Worm (Caenorhabditis elegans) whole organism, late embryonic: ENCODE results near the gene F59B10.2.

Experiments used
- C08G9.2 ChIP-seq: sonication (generic microtip); optimal IDR thresholded peaks from 2 replicates; lab custom pipeline; 2016; ENCODE audit warnings: mild to moderate bottlenecking, missing genetic modification characterization, moderate library complexity, missing compliant biosample characterization
- C38D4.7 ChIP-seq: fragments of 200-800 bp; sonication (Bioruptor generic); optimal IDR thresholded peaks from 2 replicates; lab custom pipeline; 2018; ENCODE audit warnings: mild to moderate bottlenecking, missing genetic modification characterization, moderate library complexity, missing compliant biosample characterization
- F13H6.1 ChIP-seq: sonication (generic microtip); optimal IDR thresholded peaks from 2 replicates; lab custom pipeline; 2016; ENCODE audit warnings: missing genetic modification characterization, missing compliant biosample characterization
- ahr-1 ChIP-seq: sonication (generic microtip); optimal IDR thresholded peaks from 2 replicates; lab custom pipeline; 2016; ENCODE audit warnings: missing genetic modification characterization, missing compliant biosample characterization
- ceh-14 ChIP-seq: sonication (generic microtip); optimal IDR thresholded peaks from 2 replicates; lab custom pipeline; 2016; ENCODE audit warnings: missing genotype, missing genetic modification characterization, missing compliant biosample characterization
- ceh-18 ChIP-seq: sonication (generic microtip); optimal IDR thresholded peaks from 2 replicates; lab custom pipeline; 2016; ENCODE audit warnings: missing genetic modification characterization, missing compliant biosample characterization
- ceh-19 ChIP-seq: fragments of 200-800 bp; sonication (Bioruptor generic); optimal IDR thresholded peaks from 2 replicates; lab custom pipeline; 2018; ENCODE audit warnings: mild to moderate bottlenecking, missing genetic modification characterization, missing compliant biosample characterization
- ceh-2 ChIP-seq: sonication (generic microtip); optimal IDR thresholded peaks from 2 replicates; lab custom pipeline; 2016; ENCODE audit warnings: missing genotype, missing genetic modification characterization, missing compliant biosample characterization
- ceh-24 ChIP-seq: sonication (generic microtip); optimal IDR thresholded peaks from 2 replicates; lab custom pipeline; 2016; ENCODE audit warnings: mild to moderate bottlenecking, missing genetic modification characterization, missing compliant biosample characterization
- ceh-31 ChIP-seq: sonication (generic microtip); optimal IDR thresholded peaks from 2 replicates; lab custom pipeline; 2016; ENCODE audit warnings: missing genetic modification characterization, missing compliant biosample characterization
- ceh-34 ChIP-seq: sonication (generic microtip); optimal IDR thresholded peaks from 2 replicates; lab custom pipeline; 2016; ENCODE audit warnings: mild to moderate bottlenecking, missing genetic modification characterization, missing compliant biosample characterization
- ceh-45 ChIP-seq: fragments of 200-800 bp; sonication (Bioruptor generic); IDR thresholded peaks from 2 replicates; pipeline ENCODE4 v1.3.6; 2022; ENCODE audit warnings: missing genetic modification reagents, missing genetic modification characterization, missing compliant biosample characterization
- ceh-9 ChIP-seq: sonication (generic microtip); optimal IDR thresholded peaks from 2 replicates; lab custom pipeline; 2016; ENCODE audit warnings: mild to moderate bottlenecking, missing genetic modification characterization, inconsistent platforms, missing compliant biosample characterization
- che-1 ChIP-seq: sonication (generic microtip); optimal IDR thresholded peaks from 2 replicates; lab custom pipeline; 2016; ENCODE audit warnings: mild to moderate bottlenecking, missing genetic modification characterization, missing compliant biosample characterization
- dve-1 ChIP-seq: sonication (generic microtip); optimal IDR thresholded peaks from 2 replicates; lab custom pipeline; 2017; ENCODE audit warnings: antibody characterized with exemption, mild to moderate bottlenecking, missing genetic modification characterization, missing compliant biosample characterization
- elt-2 ChIP-seq: sonication (generic microtip); optimal IDR thresholded peaks from 2 replicates; lab custom pipeline; 2016; ENCODE audit warnings: missing genetic modification reagents, missing genetic modification characterization, missing compliant biosample characterization
- fax-1 ChIP-seq: sonication (generic microtip); optimal IDR thresholded peaks from 2 replicates; lab custom pipeline; 2016; ENCODE audit warnings: missing genotype, missing genetic modification characterization, missing compliant biosample characterization
- fkh-10 ChIP-seq: fragments of 150-350 bp; optimal IDR thresholded peaks from 2 replicates; lab custom pipeline; 2014; ENCODE audit warnings: missing biosample characterization, missing genetic modification reagents, missing genetic modification characterization
- fkh-6 ChIP-seq: sonication (generic microtip); optimal IDR thresholded peaks from 2 replicates; lab custom pipeline; 2016; ENCODE audit warnings: missing genetic modification characterization, missing compliant biosample characterization
- gmeb-2 ChIP-seq: sonication (generic microtip); optimal IDR thresholded peaks from 2 replicates; lab custom pipeline; 2016; ENCODE audit warnings: missing genetic modification characterization, inconsistent platforms, missing compliant biosample characterization
- hlh-13 ChIP-seq: fragments of 200-800 bp; sonication (Bioruptor generic); optimal IDR thresholded peaks from 2 replicates; lab custom pipeline; 2018; ENCODE audit warnings: mild to moderate bottlenecking, missing genetic modification characterization, missing compliant biosample characterization
- hlh-30 ChIP-seq: sonication (generic microtip); optimal IDR thresholded peaks from 2 replicates; lab custom pipeline; 2017; ENCODE audit warnings: antibody characterized with exemption, missing genetic modification characterization, missing compliant biosample characterization; ENCODE audit not compliant: insufficient read depth
- hlh-6 ChIP-seq: sonication (generic microtip); optimal IDR thresholded peaks from 2 replicates; lab custom pipeline; 2016; ENCODE audit warnings: missing genotype, missing genetic modification characterization, missing compliant biosample characterization
- hlh-8 ChIP-seq: sonication (generic microtip); optimal IDR thresholded peaks from 2 replicates; lab custom pipeline; 2016; ENCODE audit warnings: missing genotype, missing genetic modification characterization, missing compliant biosample characterization
- lim-6 ChIP-seq: sonication (generic microtip); optimal IDR thresholded peaks from 2 replicates; lab custom pipeline; 2016; ENCODE audit warnings: missing genetic modification characterization, missing compliant biosample characterization
- lin-11 ChIP-seq: fragments of 200-800 bp; sonication (Bioruptor generic); optimal IDR thresholded peaks from 2 replicates; lab custom pipeline; 2018; ENCODE audit warnings: mild to moderate bottlenecking, missing genetic modification characterization, missing compliant biosample characterization
- mec-3 ChIP-seq: sonication (generic microtip); optimal IDR thresholded peaks from 2 replicates; lab custom pipeline; 2016; ENCODE audit warnings: borderline replicate concordance, missing genetic modification characterization, missing compliant biosample characterization
- nfya-1 ChIP-seq: sonication (generic microtip); optimal IDR thresholded peaks from 2 replicates; lab custom pipeline; 2017; ENCODE audit warnings: missing genetic modification characterization, mild to moderate bottlenecking, missing compliant biosample characterization, antibody characterized with exemption, moderate library complexity
- npax-4 ChIP-seq: sonication (generic microtip); optimal IDR thresholded peaks from 2 replicates; lab custom pipeline; 2016; ENCODE audit warnings: missing genetic modification characterization, missing compliant biosample characterization
- pag-3 ChIP-seq: sonication (generic microtip); optimal IDR thresholded peaks from 2 replicates; lab custom pipeline; 2016; ENCODE audit warnings: missing compliant biosample characterization, missing genetic modification characterization, borderline replicate concordance
- pax-1 ChIP-seq: fragments of 150-350 bp; optimal IDR thresholded peaks from 2 replicates; lab custom pipeline; 2014; ENCODE audit warnings: missing biosample characterization, missing genetic modification characterization
- pha-2 ChIP-seq: sonication (generic microtip); optimal IDR thresholded peaks from 2 replicates; lab custom pipeline; 2017; ENCODE audit warnings: mild to moderate bottlenecking, missing genetic modification characterization, missing compliant biosample characterization
- pha-4 ChIP-seq: fragments of 150-350 bp; optimal IDR thresholded peaks from 2 replicates; lab custom pipeline; 2018; ENCODE audit warnings: missing biosample characterization, missing genetic modification reagents, missing genetic modification characterization
- pros-1 ChIP-seq: fragments of 150-350 bp; optimal IDR thresholded peaks from 2 replicates; lab custom pipeline; 2014; ENCODE audit warnings: missing biosample characterization, missing genetic modification reagents, missing genetic modification characterization
- rnt-1 ChIP-seq: sonication (generic microtip); optimal IDR thresholded peaks from 2 replicates; lab custom pipeline; 2016; ENCODE audit warnings: missing genetic modification characterization, missing compliant biosample characterization
- tbx-7 ChIP-seq: sonication (generic microtip); optimal IDR thresholded peaks from 2 replicates; lab custom pipeline; 2016; ENCODE audit warnings: missing genotype, missing genetic modification characterization, missing compliant biosample characterization
- zip-5 ChIP-seq: sonication (generic microtip); optimal IDR thresholded peaks from 2 replicates; lab custom pipeline; 2016; ENCODE audit warnings: missing genetic modification characterization, missing compliant biosample characterization
- ztf-16 ChIP-seq: sonication (generic microtip); optimal IDR thresholded peaks from 2 replicates; lab custom pipeline; 2017; ENCODE audit warnings: missing genetic modification characterization, missing compliant biosample characterization

The F59B10.2 gene

DNA sequence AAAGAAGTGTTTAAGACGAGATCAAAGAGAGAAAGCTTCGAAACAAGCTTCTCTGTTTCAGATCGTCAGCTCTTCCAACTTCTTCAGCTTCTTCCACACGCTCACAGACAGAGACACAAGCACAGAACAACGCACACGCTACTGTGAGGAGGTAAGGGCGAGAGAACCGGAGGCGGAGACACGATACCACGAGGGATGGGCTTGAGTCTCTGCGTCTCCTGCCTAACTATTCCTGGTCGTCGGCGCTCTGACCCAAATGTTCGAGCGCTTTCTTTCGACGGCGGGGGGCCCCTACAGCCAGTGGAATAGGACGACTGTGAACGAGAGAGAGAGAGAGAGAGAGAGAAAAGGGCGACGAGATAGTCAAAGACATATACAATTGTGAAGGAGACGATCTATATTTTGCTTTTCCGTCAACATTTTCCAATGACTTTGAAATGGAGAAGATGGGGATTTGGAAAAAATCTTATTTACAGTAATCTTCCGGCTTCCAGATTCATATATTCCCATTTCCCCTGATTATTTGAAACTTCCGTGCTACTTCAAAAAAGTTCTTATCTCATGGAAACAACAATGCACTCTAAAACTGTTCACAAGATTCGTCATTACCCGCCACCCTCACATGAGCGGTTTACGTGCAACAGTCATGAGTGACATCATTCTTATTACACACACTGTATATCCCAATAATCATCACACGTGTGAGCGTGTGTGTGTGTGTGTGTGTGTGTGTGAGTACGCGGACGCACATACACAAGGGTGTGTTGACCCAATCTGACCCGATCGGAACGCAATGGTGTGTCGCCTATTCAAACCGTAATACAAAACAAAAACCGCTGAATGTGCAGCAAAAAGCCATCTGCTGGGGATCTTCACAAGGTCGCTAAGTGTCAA lies 39.4 kb upstream of the F59B10.2 start (continued):
- TF ChIP-seq hlh-6 (tag; lab: Kevin White, UChicago) (no peak), nfya-1 (tag; lab: Kevin White, UChicago) (peak; percentile 94), ceh-31 (tag; lab: Kevin White, UChicago) (peak; percentile 81), lim-6 (no peak), pros-1 (tag; lab: Kevin White, UChicago) (peak; percentile 73), ceh-19 (GFP tag; lab: Kevin White, UChicago) (no peak), gmeb-2 (tag; lab: Kevin White, UChicago) (peak; percentile 2), ceh-34 (tag; lab: Kevin White, UChicago) (peak; percentile 92), pha-2 (peak; percentile 42), ceh-24 (tag; lab: Kevin White, UChicago) (no peak), ahr-1 (tag; lab: Kevin White, UChicago) (no peak), dve-1 (tag; lab: Kevin White, UChicago) (peak; percentile 37), pha-4 (peak; percentile 11), ztf-16 (tag; lab: Kevin White, UChicago) (peak; percentile 5), ceh-18 (peak; percentile 88), npax-4 (tag; lab: Kevin White, UChicago) (no peak), ceh-9 (tag; lab: Kevin White, UChicago) (no peak), rnt-1 (tag; lab: Kevin White, UChicago) (peak; percentile 67), ceh-2 (no peak), pax-1 (tag; lab: Kevin White, UChicago) (peak; percentile 42), C08G9.2 (tag; lab: Kevin White, UChicago) (peak; percentile 6), mec-3 (tag; lab: Kevin White, UChicago) (peak; percentile 53)

DNA sequence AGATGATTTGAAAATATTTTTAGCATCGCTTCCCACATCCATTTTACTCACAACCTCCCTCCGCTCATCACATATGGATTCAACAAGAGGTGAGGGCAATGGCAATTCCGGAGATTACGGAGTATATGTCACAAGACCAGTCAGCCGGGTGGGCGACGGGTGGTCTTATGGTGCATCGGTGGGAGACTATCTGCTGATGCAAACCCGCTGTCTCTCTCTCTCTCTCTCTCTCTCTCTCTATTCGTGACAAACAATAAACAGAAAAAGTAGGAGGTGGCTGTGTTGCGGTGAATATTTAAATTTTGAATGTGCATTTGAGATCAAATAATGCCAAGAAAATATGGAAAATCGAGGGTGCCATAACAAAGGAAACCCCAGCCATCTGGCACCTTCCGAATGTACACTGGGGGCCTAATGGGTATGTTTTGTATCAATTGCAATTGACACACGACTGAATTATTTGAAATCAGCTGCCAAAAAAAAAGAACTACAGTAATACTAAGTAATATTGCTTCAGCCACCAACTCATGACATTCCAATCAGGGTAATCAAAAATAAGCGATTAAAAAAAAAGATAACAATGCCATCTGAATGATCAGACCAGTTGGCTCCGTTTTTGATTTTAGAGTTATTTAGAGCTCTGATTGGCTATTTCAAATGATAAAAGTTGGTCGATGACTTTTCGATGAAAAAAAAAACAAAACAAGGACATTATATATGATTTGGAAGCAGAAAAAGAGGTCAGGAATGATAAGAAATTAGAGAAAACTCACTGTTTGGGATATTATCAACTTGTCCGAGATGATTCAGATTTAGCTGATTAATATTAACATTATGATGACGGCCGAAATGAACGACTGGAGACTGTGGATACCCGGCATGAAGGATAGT lies 38.4 kb upstream of the F59B10.2 start:
- TF ChIP-seq mec-3 (tag; lab: Kevin White, UChicago) (no peak), hlh-13 (GFP tag; lab: Kevin White, UChicago) (no peak), fkh-6 (tag; lab: Kevin White, UChicago) (no peak), ceh-18 (no peak), F13H6.1 (tag; lab: Kevin White, UChicago) (no peak), zip-5 (tag; lab: Kevin White, UChicago) (no peak), lin-11 (tag; lab: Kevin White, UChicago) (no peak), pag-3 (tag; lab: Kevin White, UChicago) (no peak), hlh-8 (tag; lab: Kevin White, UChicago) (no peak), C38D4.7 (GFP tag; lab: Kevin White, UChicago) (no peak), ceh-14 (tag; lab: Kevin White, UChicago) (no peak), fax-1 (tag; lab: Kevin White, UChicago) (no peak), ztf-16 (tag; lab: Kevin White, UChicago) (no peak), ceh-31 (tag; lab: Kevin White, UChicago) (peak; percentile 10), ceh-45 (GFP tag; lab: Robert Waterston, UW) (no peak), elt-2 (tag; lab: Kevin White, UChicago) (peak; percentile 39), tbx-7 (tag; lab: Kevin White, UChicago) (no peak), fkh-10 (GFP tag; lab: Kevin White, UChicago) (no peak), hlh-30 (tag; lab: Kevin White, UChicago) (peak; percentile 92), ahr-1 (tag; lab: Kevin White, UChicago) (no peak), hlh-6 (tag; lab: Kevin White, UChicago) (no peak), npax-4 (tag; lab: Kevin White, UChicago) (no peak), lim-6 (no peak), che-1 (no peak)
